Fruit fly (Drosophila melanogaster) ovary, adult (tissue): ENCODE results near the gene CG1416.

Experiments
- CG17801 ChIP-seq: fragments of 200-800 bp; optimal IDR thresholded peaks from 2 replicates; lab custom pipeline; 2019; ENCODE audit warnings: missing biosample characterization, mild to moderate bottlenecking, missing genetic modification characterization, moderate library complexity; ENCODE audit not compliant: partially characterized antibody

CG1416 gene

DNA sequence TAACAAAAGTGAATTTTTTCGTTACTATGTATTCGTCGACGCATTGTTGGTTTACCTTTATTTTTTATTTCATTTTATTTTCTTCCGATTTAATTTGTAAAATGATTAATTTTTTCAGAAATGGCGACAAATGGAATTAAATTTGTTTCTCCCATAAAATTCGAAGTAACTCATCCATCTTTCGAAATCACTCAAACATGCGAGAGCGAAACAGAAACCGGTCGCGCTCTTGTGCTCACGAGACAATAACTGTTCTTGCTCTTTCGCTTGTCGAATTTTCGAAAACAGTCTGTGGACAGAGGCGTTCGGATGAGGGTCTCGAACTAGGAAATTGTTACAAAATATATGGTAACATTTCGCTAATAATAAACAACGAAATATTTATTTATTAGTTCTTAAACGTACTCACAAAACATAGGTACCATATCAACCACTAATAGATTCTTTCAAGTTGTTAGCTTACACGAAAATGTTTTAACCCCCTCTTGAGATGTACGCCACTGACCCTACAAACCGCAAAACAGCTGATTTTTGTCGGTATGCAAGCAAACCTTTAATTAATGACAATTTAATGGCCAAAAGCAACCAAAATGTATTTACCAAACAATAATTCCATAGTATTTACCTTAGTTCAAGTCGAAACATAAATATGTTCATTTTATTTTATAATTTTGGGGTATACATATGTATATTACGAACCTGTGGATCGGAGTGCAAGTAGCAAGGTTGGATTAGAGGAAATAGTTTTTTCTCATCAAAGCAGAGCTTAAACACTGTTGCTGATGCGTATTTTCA is 36.9 kb downstream of the CG1416 start:
- peak; percentile 98 for TF ChIP-seq CG17801 (GFP tag; lab: Kevin White, UChicago)

DNA sequence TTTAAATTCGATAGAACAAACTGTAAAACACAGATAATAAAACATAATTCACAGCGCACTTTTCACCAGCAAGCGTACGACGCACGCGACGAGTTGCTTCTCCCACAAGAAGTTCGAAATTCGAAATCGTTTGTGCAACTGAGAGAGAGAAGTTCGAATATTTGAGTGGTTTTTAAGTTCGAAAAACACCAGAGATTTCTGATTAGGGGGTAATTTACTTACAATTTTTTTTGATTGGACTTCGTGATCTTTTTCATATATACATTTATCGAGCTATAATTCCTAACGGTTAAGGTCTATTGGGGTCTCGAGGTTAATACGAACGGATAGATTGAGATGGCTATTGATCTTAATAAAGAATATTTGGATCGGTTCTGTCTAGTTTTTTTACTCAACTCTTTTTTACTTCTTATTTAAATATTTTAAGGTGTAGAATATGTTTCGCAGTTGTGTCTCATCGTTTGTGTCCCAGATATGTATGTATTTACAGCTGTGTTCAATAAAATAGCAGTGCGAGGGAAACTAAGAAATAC is 37.6 kb downstream of the CG1416 start, which contains the start of gene CG31612:
Gene CG31612 (minus strand): TSS at position 106 of the 533 bp plus-strand sequence.
- TF ChIP-seq CG17801 (GFP tag; lab: Kevin White, UChicago), result no peak

DNA sequence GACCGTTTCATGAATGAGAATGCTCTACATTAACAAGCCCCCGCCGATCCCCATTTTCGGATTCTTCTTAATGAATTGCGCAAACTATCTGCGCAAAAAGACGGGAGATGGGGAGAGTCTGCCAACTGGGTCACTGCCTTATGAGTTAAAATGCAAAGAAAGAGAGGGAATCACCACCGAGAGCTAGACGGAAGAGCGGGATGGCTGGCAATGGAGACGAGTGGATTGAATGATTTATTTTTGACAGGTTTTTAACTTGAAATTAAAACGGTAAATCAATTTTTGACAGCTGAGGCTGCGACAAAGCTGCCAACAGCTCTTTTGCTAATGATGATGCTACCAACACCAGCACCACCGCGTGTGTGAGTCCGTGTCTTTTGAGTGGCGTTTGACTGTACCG is 46.3 kb downstream of the CG1416 start:
- TF ChIP-seq CG17801 (GFP tag; lab: Kevin White, UChicago), result no peak

DNA sequence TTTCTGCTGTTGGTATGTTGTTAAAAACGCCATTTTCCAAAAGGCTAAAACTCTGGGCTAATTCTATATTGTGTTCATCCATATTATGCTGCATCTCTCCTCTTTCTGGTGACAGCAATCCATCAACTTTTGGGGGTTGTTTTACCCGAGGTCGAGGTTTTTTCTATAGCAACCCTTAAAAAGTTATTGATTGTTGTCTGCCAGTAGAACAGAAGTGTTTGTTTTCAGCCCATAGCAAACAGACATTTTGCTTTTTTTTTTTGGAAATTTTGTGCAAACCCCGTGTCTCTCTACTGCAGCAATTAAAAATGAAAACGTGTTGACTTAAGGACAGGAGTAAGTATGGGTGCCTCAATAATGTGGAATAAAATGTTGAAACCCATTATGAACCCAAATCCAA is 48.5 kb downstream of the CG1416 start:
- TF ChIP-seq CG17801 (GFP tag; lab: Kevin White, UChicago), result no peak

DNA sequence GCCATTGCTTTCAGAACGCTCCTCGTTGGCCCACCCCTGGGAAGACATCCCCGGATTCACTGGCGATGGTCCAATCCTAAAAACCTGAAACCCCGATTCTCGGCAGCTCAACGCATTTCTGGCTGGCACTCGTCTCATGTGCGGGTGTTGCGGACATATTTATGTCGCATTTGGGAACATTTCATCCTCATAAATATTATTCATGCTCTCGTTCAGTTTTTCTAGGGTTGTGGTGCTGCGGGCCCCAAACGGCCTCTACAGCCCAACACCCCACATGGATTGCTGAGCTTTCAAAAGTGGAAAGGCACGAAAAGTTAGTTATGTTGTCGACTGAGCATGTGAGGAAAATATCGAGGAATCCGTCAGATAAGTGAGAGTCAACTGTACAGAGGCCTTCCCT is 49.1 kb downstream of the CG1416 start:
- TF ChIP-seq CG17801 (GFP tag; lab: Kevin White, UChicago), result no peak

DNA sequence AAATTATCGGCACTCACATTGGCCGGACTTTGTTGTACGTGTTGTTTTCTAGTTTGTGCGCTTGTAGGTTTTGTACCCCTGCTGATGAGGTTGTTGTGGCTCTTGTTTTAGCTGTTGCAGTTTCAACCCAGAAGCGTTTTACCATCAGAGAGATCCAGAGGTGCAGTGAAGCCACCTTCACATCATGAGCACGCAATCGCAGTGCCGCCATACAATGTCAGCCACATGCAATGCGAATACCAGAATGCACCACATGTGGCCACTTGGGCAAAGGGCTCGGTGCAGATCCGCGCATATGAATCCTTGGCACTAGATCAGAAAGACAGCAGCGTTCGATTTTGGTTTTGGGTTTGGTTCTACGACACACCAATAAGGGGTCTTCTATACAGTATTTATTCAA is 52.3 kb downstream of the CG1416 start:
- no peak for TF ChIP-seq CG17801 (GFP tag; lab: Kevin White, UChicago)
